Fruit fly (Drosophila melanogaster) S2 (cell line): Measurements from ENCODE around the gene CG44000.

Experiments used
- CG8478 ChIP-seq: fragments of >200 bp; optimal IDR thresholded peaks from 2 replicates; lab custom pipeline; 2018
- CTCF ChIP-seq, 2 experiments: fragments of >200 bp; optimal IDR thresholded peaks; 2 replicates each; lab custom pipeline; 2018

dm6 chr2L:5002711-5003402 is 40.2 kb upstream of the CG44000 start:
- no peak for TF ChIP-seq CG8478 (lab: Kevin White, UChicago)
- TF ChIP-seq CTCF (optimal IDR thresholded peaks at IDR 0.05; lab: Kevin White, UChicago): no peak
